Comparison of ENCODE assay signal across 1 fruit fly cellular context in genomic region chrX:16263415-16263814, dm6.
TF ChIP-seq lines count a peak whose summit lies in the region.

No protein-coding gene starts in this region.

TF ChIP-seq in whole organism, embryonic, 481 proteins besides CTCF, POLR2A, EP300 and RAD21 (continued from another document and continues in another):
- TF ChIP-seq az2 (GFP tag; optimal IDR thresholded peaks at IDR 0.05; lab: Kevin White, UChicago) (peak; percentile 73), ro (GFP tag; IDR thresholded peaks at IDR 0.05; lab: Robert Waterston, UW) (peak; percentile 52; the same call in 1 of the 2 replicates), dm (GFP tag; optimal IDR thresholded peaks at IDR 0.05; lab: Kevin White, UChicago) (no peak), tx (GFP tag; optimal IDR thresholded peaks at IDR 0.05; lab: Kevin White, UChicago) (no peak), bcd (GFP tag; optimal IDR thresholded peaks at IDR 0.05; lab: Kevin White, UChicago) (peak; percentile 68), CG9437 (GFP tag; optimal IDR thresholded peaks at IDR 0.05; lab: Kevin White, UChicago) (peak; percentile 58), CG17359 (tag; optimal IDR thresholded peaks at IDR 0.05; lab: Kevin White, UChicago) (peak; percentile 84), tna (GFP tag; IDR thresholded peaks at IDR 0.05; lab: Robert Waterston, UW; ENCODE audit: partially characterized antibody) (no peak), CG8944 (GFP tag; optimal IDR thresholded peaks at IDR 0.05; lab: Kevin White, UChicago) (peak; percentile 22), CG9727 (GFP tag; optimal IDR thresholded peaks at IDR 0.05; lab: Kevin White, UChicago) (peak; percentile 81), Sox100B (GFP tag; optimal IDR thresholded peaks at IDR 0.05; lab: Kevin White, UChicago) (no peak), Abd-B (GFP tag; optimal IDR thresholded peaks at IDR 0.05; lab: Kevin White, UChicago) (peak; percentile 64), CG14860 (GFP tag; IDR thresholded peaks at IDR 0.05; lab: Robert Waterston, UW; ENCODE audit: partially characterized antibody) (no peak), CG42726 (GFP tag; IDR thresholded peaks at IDR 0.05; lab: Robert Waterston, UW; ENCODE audit: partially characterized antibody) (no peak), slou (GFP tag; optimal IDR thresholded peaks at IDR 0.05; lab: Kevin White, UChicago) (peak; percentile 67), Dip2 (GFP tag; IDR thresholded peaks at IDR 0.05; lab: Robert Waterston, UW) (no peak), pros (GFP tag; optimal IDR thresholded peaks at IDR 0.05; lab: Kevin White, UChicago) (peak; percentile 14), MBD-R2 (GFP tag; IDR thresholded peaks at IDR 0.05; lab: Robert Waterston, UW) (peak; percentile 51; the same call in 1 of the 2 replicates), aop (GFP tag; IDR thresholded peaks at IDR 0.05; lab: Robert Waterston, UW) (no peak), lmd (GFP tag; IDR thresholded peaks at IDR 0.05; lab: Robert Waterston, UW) (peak; percentile 80), CkIIα-i1 (GFP tag; IDR thresholded peaks at IDR 0.05; lab: Robert Waterston, UW) (no peak; the same call in 1 of the 2 replicates), Hr51 (GFP tag; optimal IDR thresholded peaks at IDR 0.05; lab: Kevin White, UChicago) (peak; percentile 37 to 79), CG8359 (GFP tag; optimal IDR thresholded peaks at IDR 0.05; lab: Kevin White, UChicago; ENCODE audit: borderline replicate concordance) (peak; percentile 61), Adf1 (GFP tag; IDR thresholded peaks at IDR 0.05; lab: Robert Waterston, UW) (peak; percentile 24; the same call in 1 of the 2 replicates), Optix (GFP tag; IDR thresholded peaks at IDR 0.05; lab: Robert Waterston, UW) (peak; percentile 66; the same call in 1 of the 3 replicates), CG1792 (GFP tag; optimal IDR thresholded peaks at IDR 0.05; lab: Kevin White, UChicago) (peak; percentile 2), Hmx (GFP tag; optimal IDR thresholded peaks at IDR 0.05; lab: Kevin White, UChicago) (no peak), ci (GFP tag; IDR thresholded peaks at IDR 0.05; lab: Robert Waterston, UW) (peak; percentile 93), ewg (GFP tag; optimal IDR thresholded peaks at IDR 0.05; lab: Kevin White, UChicago) (peak; percentile 50), CG11093 (GFP tag; IDR thresholded peaks at IDR 0.05; lab: Robert Waterston, UW) (peak; percentile 62; the same call in 1 of the 3 replicates), danr (GFP tag; IDR thresholded peaks at IDR 0.05; lab: Robert Waterston, UW) (peak; percentile 39; the same call in 1 of the 2 replicates), seq (GFP tag; IDR thresholded peaks at IDR 0.05; lab: Robert Waterston, UW) (peak; percentile 85), CG3065 (GFP tag; optimal IDR thresholded peaks at IDR 0.05; lab: Kevin White, UChicago) (peak; percentile 13), Vsx1 (GFP tag; optimal IDR thresholded peaks at IDR 0.05; lab: Kevin White, UChicago) (peak; percentile 46), CG34224 (GFP tag; IDR thresholded peaks at IDR 0.05; lab: Robert Waterston, UW; ENCODE audit: partially characterized antibody) (no peak), hkb (optimal IDR thresholded peaks at IDR 0.05; lab: Kevin White, UChicago) (no peak), hkb (GFP tag; IDR thresholded peaks at IDR 0.05; lab: Robert Waterston, UW) (peak; percentile 89), disco-r (GFP tag; optimal IDR thresholded peaks at IDR 0.05; lab: Kevin White, UChicago) (no peak), wek (GFP tag; optimal IDR thresholded peaks at IDR 0.05; lab: Kevin White, UChicago) (peak; percentile 5), esg (GFP tag; conservative IDR thresholded peaks at IDR 0.05; lab: Robert Waterston, UW) (peak; percentile 77), CG2875 (GFP tag; optimal IDR thresholded peaks at IDR 0.05; lab: Kevin White, UChicago) (peak; percentile 49), NfI (GFP tag; optimal IDR thresholded peaks at IDR 0.05; lab: Kevin White, UChicago) (peak; percentile 70), Ptx1 (GFP tag; IDR thresholded peaks at IDR 0.05; lab: Robert Waterston, UW) (peak; percentile 81), CG8478 (optimal IDR thresholded peaks at IDR 0.05; lab: Kevin White, UChicago) (no peak), lola (GFP tag; optimal IDR thresholded peaks at IDR 0.05; lab: Kevin White, UChicago) (peak in 1 of 3 experiments; percentile 79), Hr78 (GFP tag; optimal IDR thresholded peaks at IDR 0.05; lab: Kevin White, UChicago) (peak in 1 of 2 experiments; percentile 24), CG4617 (GFP tag; optimal IDR thresholded peaks at IDR 0.05; lab: Kevin White, UChicago; ENCODE audit: borderline replicate concordance) (peak; percentile 1), CG9932 (GFP tag; IDR thresholded peaks at IDR 0.05; lab: Robert Waterston, UW) (peak; percentile 65), Asciz (GFP tag; optimal IDR thresholded peaks at IDR 0.05; lab: Kevin White, UChicago) (peak; percentile 67), dati (GFP tag; IDR thresholded peaks at IDR 0.05; lab: Robert Waterston, UW) (peak; percentile 28; the same call in 1 of the 2 replicates), CG2120 (GFP tag; optimal IDR thresholded peaks at IDR 0.05; lab: Kevin White, UChicago) (peak; percentile 73), CG5245 (GFP tag; optimal IDR thresholded peaks at IDR 0.05; lab: Kevin White, UChicago) (peak; percentile 72), chn (GFP tag; optimal IDR thresholded peaks at IDR 0.05; lab: Kevin White, UChicago) (peak; percentile 69), HmgZ (tag; optimal IDR thresholded peaks at IDR 0.05; lab: Kevin White, UChicago) (peak; percentile 71), CG34422 (GFP tag; IDR thresholded peaks at IDR 0.05; lab: Robert Waterston, UW) (peak; percentile 83), bsh (GFP tag; optimal IDR thresholded peaks at IDR 0.05; lab: Kevin White, UChicago) (peak; percentile 12 to 89), Myb (GFP tag; optimal IDR thresholded peaks at IDR 0.05; lab: Kevin White, UChicago) (no peak), CG12071 (GFP tag; optimal IDR thresholded peaks at IDR 0.05; lab: Kevin White, UChicago) (peak; percentile 65), ranshi (GFP tag; IDR thresholded peaks at IDR 0.05; lab: Robert Waterston, UW) (peak; percentile 85), sens-2 (GFP tag; IDR thresholded peaks at IDR 0.05; lab: Robert Waterston, UW) (peak; percentile 68), ATbp (GFP tag; optimal IDR thresholded peaks at IDR 0.05; lab: Kevin White, UChicago) (peak; percentile 72), CG13624 (GFP tag; optimal IDR thresholded peaks at IDR 0.05; lab: Kevin White, UChicago) (peak; percentile 27), CG43689 (GFP tag; IDR thresholded peaks at IDR 0.05; lab: Robert Waterston, UW) (no peak), CG16815 (GFP tag; optimal IDR thresholded peaks at IDR 0.05; lab: Kevin White, UChicago) (peak; percentile 67), NC2α (GFP tag; optimal IDR thresholded peaks at IDR 0.05; lab: Kevin White, UChicago) (no peak), unpg (GFP tag; optimal IDR thresholded peaks at IDR 0.05; lab: Kevin White, UChicago) (peak; percentile 87), Ravus (GFP tag; IDR thresholded peaks at IDR 0.05; lab: Robert Waterston, UW) (peak; percentile 42), HLHmδ (GFP tag; optimal IDR thresholded peaks at IDR 0.05; lab: Kevin White, UChicago) (no peak), CG6654 (GFP tag; optimal IDR thresholded peaks at IDR 0.05; lab: Kevin White, UChicago) (peak; percentile 32), shn (GFP tag; optimal IDR thresholded peaks at IDR 0.05; lab: Kevin White, UChicago) (no peak), grn (GFP tag; optimal IDR thresholded peaks at IDR 0.05; lab: Kevin White, UChicago) (no peak), TFAM (GFP tag; optimal IDR thresholded peaks at IDR 0.05; lab: Kevin White, UChicago) (no peak), otp (GFP tag; IDR thresholded peaks at IDR 0.05; lab: Robert Waterston, UW) (peak; percentile 77; the same call in 2 of the 3 replicates), CG5180 (GFP tag; optimal IDR thresholded peaks at IDR 0.05; lab: Kevin White, UChicago) (peak; percentile 52), zen2 (GFP tag; IDR thresholded peaks at IDR 0.05; lab: Robert Waterston, UW; ENCODE audit: partially characterized antibody) (no peak), D (optimal IDR thresholded peaks at IDR 0.05; lab: Kevin White, UChicago) (no peak), D (GFP tag; optimal IDR thresholded peaks at IDR 0.05; lab: Kevin White, UChicago) (peak; percentile 73), Dbx (GFP tag; IDR thresholded peaks at IDR 0.05; lab: Robert Waterston, UW) (peak; percentile 77), fu2 (GFP tag; optimal IDR thresholded peaks at IDR 0.05; lab: Kevin White, UChicago) (peak; percentile 22), schlank (tag; optimal IDR thresholded peaks at IDR 0.05; lab: Kevin White, UChicago) (peak; percentile 53), CG10979 (tag; optimal IDR thresholded peaks at IDR 0.05; lab: Kevin White, UChicago) (peak; percentile 84), HmgD (GFP tag; optimal IDR thresholded peaks at IDR 0.05; lab: Kevin White, UChicago) (no peak), CG14050 (GFP tag; IDR thresholded peaks at IDR 0.05; lab: Robert Waterston, UW) (peak; percentile 68), bowl (GFP tag; IDR thresholded peaks at IDR 0.05; lab: Robert Waterston, UW) (peak; percentile 74; the same call in 1 of the 2 replicates), CG11723 (GFP tag; optimal IDR thresholded peaks at IDR 0.05; lab: Kevin White, UChicago) (peak; percentile 41), CG13123 (GFP tag; optimal IDR thresholded peaks at IDR 0.05; lab: Kevin White, UChicago) (peak; percentile 47), BtbVII (GFP tag; optimal IDR thresholded peaks at IDR 0.05; lab: Kevin White, UChicago) (peak; percentile 55), CG7271 (tag; optimal IDR thresholded peaks at IDR 0.05; lab: Kevin White, UChicago) (peak; percentile 29), CG15479 (GFP tag; optimal IDR thresholded peaks at IDR 0.05; lab: Kevin White, UChicago) (no peak), Scr (GFP tag; IDR thresholded peaks at IDR 0.05; lab: Robert Waterston, UW; ENCODE audit: partially characterized antibody) (no peak), CG10565 (GFP tag; optimal IDR thresholded peaks at IDR 0.05; lab: Kevin White, UChicago) (no peak), repo (GFP tag; optimal IDR thresholded peaks at IDR 0.05; lab: Kevin White, UChicago) (no peak), CG31388 (GFP tag; optimal IDR thresholded peaks at IDR 0.05; lab: Kevin White, UChicago) (peak; percentile 49), p53 (GFP tag; optimal IDR thresholded peaks at IDR 0.05; lab: Kevin White, UChicago) (no peak), usp (GFP tag; optimal IDR thresholded peaks at IDR 0.05; lab: Kevin White, UChicago) (no peak), Rx (GFP tag; IDR thresholded peaks at IDR 0.05; lab: Robert Waterston, UW) (peak; percentile 60), CG10462 (GFP tag; optimal IDR thresholded peaks at IDR 0.05; lab: Kevin White, UChicago) (peak; percentile 63), CG3995 (GFP tag; optimal IDR thresholded peaks at IDR 0.05; lab: Kevin White, UChicago) (no peak), gem (tag; optimal IDR thresholded peaks at IDR 0.05; lab: Kevin White, UChicago) (peak; percentile 86), dmrt99B (tag; optimal IDR thresholded peaks at IDR 0.05; lab: Kevin White, UChicago) (peak; percentile 84), CG1024 (GFP tag; IDR thresholded peaks at IDR 0.05; lab: Robert Waterston, UW) (peak; percentile 58; the same call in 1 of the 2 replicates), dpn (GFP tag; optimal IDR thresholded peaks at IDR 0.05; lab: Kevin White, UChicago) (peak; percentile 24 to 72), nom (GFP tag; optimal IDR thresholded peaks at IDR 0.05; lab: Kevin White, UChicago) (peak; percentile 7), her (GFP tag; optimal IDR thresholded peaks at IDR 0.05; lab: Kevin White, UChicago) (no peak), H2.0 (GFP tag; IDR thresholded peaks at IDR 0.05; lab: Robert Waterston, UW) (peak; percentile 75), CG13296 (GFP tag; optimal IDR thresholded peaks at IDR 0.05; lab: Kevin White, UChicago) (peak; percentile 75), z (GFP tag; IDR thresholded peaks at IDR 0.05; lab: Robert Waterston, UW) (0 out of 3 replicates have a peak, but pooled peaks have one; percentile 32), CG17829 (tag; optimal IDR thresholded peaks at IDR 0.05; lab: Kevin White, UChicago) (peak; percentile 77), B-H2 (GFP tag; optimal IDR thresholded peaks at IDR 0.05; lab: Kevin White, UChicago) (peak; percentile 57), CG32772 (GFP tag; IDR thresholded peaks at IDR 0.05; lab: Robert Waterston, UW) (peak; percentile 67), CG8290 (GFP tag; optimal IDR thresholded peaks at IDR 0.05; lab: Kevin White, UChicago) (peak; percentile 75), CG8290 (tag; optimal IDR thresholded peaks at IDR 0.05; lab: Kevin White, UChicago) (peak in 1 of 2 experiments; percentile 86), hbn (GFP tag; IDR thresholded peaks at IDR 0.05; lab: Robert Waterston, UW; ENCODE audit: partially characterized antibody) (no peak), Eip74EF (GFP tag; optimal IDR thresholded peaks at IDR 0.05; lab: Kevin White, UChicago) (peak in 1 of 2 experiments; percentile 64), Tbp (GFP tag; optimal IDR thresholded peaks at IDR 0.05; lab: Kevin White, UChicago) (no peak), CG6854 (GFP tag; optimal IDR thresholded peaks at IDR 0.05; lab: Kevin White, UChicago) (peak; percentile 63), CG3838 (GFP tag; optimal IDR thresholded peaks at IDR 0.05; lab: Kevin White, UChicago) (no peak), Oli (tag; optimal IDR thresholded peaks at IDR 0.05; lab: Kevin White, UChicago) (peak; percentile 79), klu (GFP tag; IDR thresholded peaks at IDR 0.05; lab: Robert Waterston, UW) (peak; percentile 66), Oaz (GFP tag; IDR thresholded peaks at IDR 0.05; lab: Robert Waterston, UW) (peak; percentile 59), CG2116 (GFP tag; optimal IDR thresholded peaks at IDR 0.05; lab: Kevin White, UChicago) (peak; percentile 13), tio (GFP tag; optimal IDR thresholded peaks at IDR 0.05; lab: Kevin White, UChicago) (no peak), CG10654 (GFP tag; optimal IDR thresholded peaks at IDR 0.05; lab: Kevin White, UChicago) (peak; percentile 69), lov (optimal IDR thresholded peaks at IDR 0.05; lab: Kevin White, UChicago) (no peak), lov (GFP tag; IDR thresholded peaks at IDR 0.05; lab: Robert Waterston, UW) (0 out of 3 replicates have a peak, but pooled peaks have one; percentile 66), fd102C (GFP tag; optimal IDR thresholded peaks at IDR 0.05; lab: Kevin White, UChicago) (no peak), CG8281 (tag; optimal IDR thresholded peaks at IDR 0.05; lab: Kevin White, UChicago) (peak; percentile 28), pan (optimal IDR thresholded peaks at IDR 0.05; lab: Kevin White, UChicago) (no peak), pan (GFP tag; optimal IDR thresholded peaks at IDR 0.05 in 1 of 2, IDR thresholded peaks at IDR 0.05 in 1 of 2) (peak in 1 of 2 experiments; percentile 74), eve (GFP tag; optimal IDR thresholded peaks at IDR 0.05; lab: Kevin White, UChicago) (no peak)
